Worm (Caenorhabditis elegans) whole organism, young adult: ENCODE data around the gene cnc-10.

Source experiments
- B0035.1 ChIP-seq: sonication (generic microtip); optimal IDR thresholded peaks from 2 replicates; lab custom pipeline; 2016; ENCODE audit warnings: missing genetic modification characterization, mild to moderate bottlenecking, missing compliant biosample characterization, missing genotype, missing genetic modification reagents
- C06A6.2 ChIP-seq: fragments of 200-800 bp; sonication (Bioruptor generic); conservative IDR thresholded peaks from 2 replicates; pipeline ENCODE4 v1.3.6; 2022; ENCODE audit warnings: missing genetic modification characterization, missing compliant biosample characterization
- D2030.7 ChIP-seq: fragments of 200-800 bp; sonication (Bioruptor generic); IDR thresholded peaks from 2 replicates; pipeline ENCODE4 v1.3.6; 2022; ENCODE audit warnings: missing genetic modification reagents, missing genetic modification characterization, missing compliant biosample characterization
- F23B12.7 ChIP-seq: sonication (generic microtip); optimal IDR thresholded peaks from 2 replicates; lab custom pipeline; 2017; ENCODE audit warnings: missing genetic modification characterization, mild to moderate bottlenecking, missing compliant biosample characterization, antibody characterized with exemption, moderate library complexity; ENCODE audit not compliant: insufficient read depth
- F33H1.4 ChIP-seq: fragments of 200-800 bp; sonication (Bioruptor generic); IDR thresholded peaks from 2 replicates; pipeline ENCODE4 v1.3.6; 2022; ENCODE audit warnings: missing genetic modification reagents, missing genetic modification characterization, missing compliant biosample characterization
- K11D2.4 ChIP-seq: fragments of 200-800 bp; sonication (Bioruptor generic); IDR thresholded peaks from 2 replicates; pipeline ENCODE4 v1.3.6; 2022; ENCODE audit warnings: missing genetic modification reagents, missing genetic modification characterization, missing compliant biosample characterization
- K12H6.12 ChIP-seq: fragments of 200-800 bp; sonication (Bioruptor generic); optimal IDR thresholded peaks from 2 replicates; lab custom pipeline; 2018; ENCODE audit warnings: mild to moderate bottlenecking, missing genetic modification characterization, missing compliant biosample characterization
- Y95B8A.8 ChIP-seq: fragments of 200-800 bp; sonication (Bioruptor generic); IDR thresholded peaks from 2 replicates; pipeline ENCODE4 v1.3.6; 2022; ENCODE audit warnings: missing genetic modification reagents, missing genetic modification characterization, missing compliant biosample characterization
- ZK185.1 ChIP-seq: sonication (generic microtip); optimal IDR thresholded peaks from 2 replicates; lab custom pipeline; 2016; ENCODE audit warnings: mild to moderate bottlenecking, missing genetic modification characterization, missing compliant biosample characterization; ENCODE audit not compliant: poor library complexity, severe bottlenecking
- atf-7 ChIP-seq: sonication (generic microtip); optimal IDR thresholded peaks from 2 replicates; lab custom pipeline; 2017; ENCODE audit warnings: mild to moderate bottlenecking, missing genetic modification characterization, missing compliant biosample characterization
- athp-1 ChIP-seq: sonication (generic microtip); optimal IDR thresholded peaks from 2 replicates; lab custom pipeline; 2017; ENCODE audit warnings: mild to moderate bottlenecking, missing genetic modification characterization, missing compliant biosample characterization
- attf-3 ChIP-seq: fragments of 200-800 bp; sonication (Bioruptor generic); conservative IDR thresholded peaks from 2 replicates; pipeline ENCODE4 v1.3.6; 2022; ENCODE audit warnings: missing genetic modification reagents, missing genetic modification characterization, missing compliant biosample characterization
- ccch-3 ChIP-seq: fragments of 200-800 bp; sonication (Bioruptor generic); optimal IDR thresholded peaks from 2 replicates; lab custom pipeline; 2018; ENCODE audit warnings: mild to moderate bottlenecking, missing genetic modification characterization, missing compliant biosample characterization
- cebp-1 ChIP-seq, 2 experiments: fragments of 200-800 bp in 1 of 2; sonication (Bioruptor generic) in 1 of 2; sonication (generic microtip) in 1 of 2; IDR thresholded peaks in 1 of 2; optimal IDR thresholded peaks in 1 of 2; 2 replicates each; pipeline versions ENCODE4 v1.3.6 to Lab custom; 2017 to 2022; ENCODE audit warnings: missing compliant biosample characterization in 2 of 2, missing genetic modification characterization in 2 of 2, mild to moderate bottlenecking in 1 of 2, missing genetic modification reagents in 1 of 2, moderate library complexity in 1 of 2
- ceh-27 ChIP-seq: fragments of 200-800 bp; sonication (Bioruptor generic); optimal IDR thresholded peaks from 2 replicates; lab custom pipeline; 2018; ENCODE audit warnings: mild to moderate bottlenecking, missing genetic modification characterization, moderate library complexity, missing compliant biosample characterization
- ceh-91 ChIP-seq: fragments of 200-800 bp; sonication (Bioruptor generic); IDR thresholded peaks from 2 replicates; pipeline ENCODE4 v1.3.6; 2022; ENCODE audit warnings: missing genetic modification reagents, missing genetic modification characterization, missing compliant biosample characterization
- die-1 ChIP-seq: sonication (generic microtip); optimal IDR thresholded peaks from 2 replicates; lab custom pipeline; 2016; ENCODE audit warnings: missing genotype, mild to moderate bottlenecking, missing genetic modification characterization, missing compliant biosample characterization
- dox-1 ChIP-seq: fragments of 200-800 bp; sonication (Bioruptor generic); IDR thresholded peaks from 2 replicates; pipeline ENCODE4 v1.3.6; 2022; ENCODE audit warnings: missing genetic modification reagents, missing genetic modification characterization, missing compliant biosample characterization
- egl-44 ChIP-seq: fragments of 200-800 bp; sonication (Bioruptor generic); IDR thresholded peaks from 2 replicates; pipeline ENCODE4 v1.3.6; 2022; ENCODE audit warnings: missing genetic modification reagents, missing genetic modification characterization, missing compliant biosample characterization
- ekl-4 ChIP-seq: fragments of 200-800 bp; sonication (Bioruptor generic); IDR thresholded peaks from 2 replicates; pipeline ENCODE4 v1.3.6; 2022; ENCODE audit warnings: missing genetic modification reagents, missing genetic modification characterization, missing compliant biosample characterization
- gei-17 ChIP-seq: fragments of 200-800 bp; sonication (Bioruptor generic); optimal IDR thresholded peaks from 2 replicates; lab custom pipeline; 2018; ENCODE audit warnings: mild to moderate bottlenecking, missing genetic modification characterization, missing compliant biosample characterization
- hlh-26 ChIP-seq: fragments of 200-800 bp; sonication (Bioruptor generic); conservative IDR thresholded peaks from 2 replicates; pipeline ENCODE4 v1.3.6; 2022; ENCODE audit warnings: missing genetic modification reagents, missing genetic modification characterization, missing compliant biosample characterization
- hmg-1.2 ChIP-seq: fragments of 200-800 bp; sonication (Bioruptor generic); IDR thresholded peaks from 2 replicates; pipeline ENCODE4 v1.3.6; 2022; ENCODE audit warnings: missing genetic modification reagents, missing genetic modification characterization, missing compliant biosample characterization
- hmg-20 ChIP-seq: fragments of 200-800 bp; sonication (Bioruptor generic); IDR thresholded peaks from 2 replicates; pipeline ENCODE4 v1.3.6; 2022; ENCODE audit warnings: missing genetic modification reagents, missing genetic modification characterization, missing compliant biosample characterization
- hrde-1 ChIP-seq: sonication (generic microtip); optimal IDR thresholded peaks from 2 replicates; lab custom pipeline; 2016; ENCODE audit warnings: missing genetic modification characterization, mild to moderate bottlenecking, missing compliant biosample characterization, moderate library complexity, missing genotype, missing genetic modification reagents, borderline replicate concordance
- let-526 ChIP-seq: fragments of 200-800 bp; sonication (Bioruptor generic); IDR thresholded peaks from 2 replicates; pipeline ENCODE4 v1.3.6; 2022; ENCODE audit warnings: missing genetic modification reagents, missing genetic modification characterization, missing compliant biosample characterization
- let-607 ChIP-seq, 2 experiments: fragments of 200-800 bp in 1 of 2; sonication (Bioruptor generic) in 1 of 2; sonication (generic microtip) in 1 of 2; optimal IDR thresholded peaks; 2 replicates each; lab custom pipeline; 2016 to 2018; ENCODE audit warnings: mild to moderate bottlenecking in 2 of 2, missing compliant biosample characterization in 2 of 2, missing genetic modification characterization in 2 of 2, moderate library complexity in 2 of 2, missing genotype in 1 of 2
- lin-26 ChIP-seq: fragments of 200-800 bp; sonication (Bioruptor generic); IDR thresholded peaks from 2 replicates; pipeline ENCODE4 v1.3.6; 2022; ENCODE audit warnings: missing genetic modification reagents, missing genetic modification characterization, missing compliant biosample characterization
- lin-54 ChIP-seq: fragments of 200-800 bp; sonication (Bioruptor generic); optimal IDR thresholded peaks from 2 replicates; lab custom pipeline; 2018; ENCODE audit warnings: mild to moderate bottlenecking, missing genetic modification characterization, missing compliant biosample characterization
- lir-1 ChIP-seq: fragments of 200-800 bp; sonication (Bioruptor generic); conservative IDR thresholded peaks from 2 replicates; pipeline ENCODE4 v1.3.6; 2022; ENCODE audit warnings: missing genetic modification reagents, missing genetic modification characterization, missing compliant biosample characterization
- lsl-1 ChIP-seq: fragments of 200-800 bp; sonication (Bioruptor generic); optimal IDR thresholded peaks from 2 replicates; lab custom pipeline; 2018; ENCODE audit warnings: mild to moderate bottlenecking, missing genetic modification characterization, moderate library complexity, missing compliant biosample characterization
- madf-10 ChIP-seq: sonication (generic microtip); optimal IDR thresholded peaks from 2 replicates; lab custom pipeline; 2016; ENCODE audit warnings: mild to moderate bottlenecking, missing genetic modification characterization, missing compliant biosample characterization
- mcd-1 ChIP-seq: fragments of 200-800 bp; sonication (Bioruptor generic); IDR thresholded peaks from 2 replicates; pipeline ENCODE4 v1.3.6; 2022; ENCODE audit warnings: missing genetic modification reagents, missing genetic modification characterization, missing compliant biosample characterization
- nfya-2 ChIP-seq: fragments of 200-800 bp; sonication (Bioruptor generic); IDR thresholded peaks from 2 replicates; pipeline ENCODE4 v1.3.6; 2022; ENCODE audit warnings: missing genetic modification reagents, missing genetic modification characterization, missing compliant biosample characterization
- nhr-179 ChIP-seq: sonication (generic microtip); optimal IDR thresholded peaks from 2 replicates; lab custom pipeline; 2016; ENCODE audit warnings: mild to moderate bottlenecking, missing genetic modification characterization, missing compliant biosample characterization
- nhr-80 ChIP-seq: sonication (generic microtip); optimal IDR thresholded peaks from 2 replicates; lab custom pipeline; 2016; ENCODE audit warnings: missing genetic modification characterization, missing compliant biosample characterization
- pbrm-1 ChIP-seq: fragments of 200-800 bp; sonication (Bioruptor generic); IDR thresholded peaks from 2 replicates; pipeline ENCODE4 v1.3.6; 2022; ENCODE audit warnings: missing genetic modification reagents, missing genetic modification characterization, missing compliant biosample characterization
- rcor-1 ChIP-seq: fragments of 200-800 bp; sonication (Bioruptor generic); IDR thresholded peaks from 2 replicates; pipeline ENCODE4 v1.3.6; 2022; ENCODE audit warnings: missing genetic modification reagents, missing genetic modification characterization, missing compliant biosample characterization
- snpc-3.4 ChIP-seq: sonication (generic microtip); optimal IDR thresholded peaks from 2 replicates; lab custom pipeline; 2017; ENCODE audit warnings: missing genetic modification characterization, mild to moderate bottlenecking, missing compliant biosample characterization, antibody characterized with exemption, moderate library complexity, missing genotype, missing genetic modification reagents
- snpc-4 ChIP-seq, 5 experiments: fragments of 150-350 bp in 1 of 5; sonication (generic microtip) in 4 of 5; optimal IDR thresholded peaks; 2 replicates each; lab custom pipeline; 2014 to 2018; ENCODE audit warnings: missing genetic modification characterization in 5 of 5, missing biosample characterization in 3 of 5, antibody characterized with exemption in 2 of 5, mild to moderate bottlenecking in 2 of 5, missing compliant biosample characterization in 2 of 5, missing genotype in 2 of 5, moderate library complexity in 2 of 5, missing genetic modification reagents in 1 of 5
- somi-1 ChIP-seq: fragments of 200-800 bp; sonication (Bioruptor generic); optimal IDR thresholded peaks from 2 replicates; lab custom pipeline; 2018; ENCODE audit warnings: mild to moderate bottlenecking, missing genetic modification characterization, missing compliant biosample characterization
- tbp1 ChIP-seq: fragments of 200-800 bp; sonication (Bioruptor generic); optimal IDR thresholded peaks from 2 replicates; lab custom pipeline; 2018; ENCODE audit warnings: mild to moderate bottlenecking, missing genetic modification characterization, missing compliant biosample characterization
- tlf-1 ChIP-seq: fragments of 200-800 bp; sonication (Bioruptor generic); optimal IDR thresholded peaks from 2 replicates; lab custom pipeline; 2018; ENCODE audit warnings: mild to moderate bottlenecking, missing genetic modification characterization, missing compliant biosample characterization
- unc-130 ChIP-seq: sonication (generic microtip); optimal IDR thresholded peaks from 2 replicates; lab custom pipeline; 2016; ENCODE audit warnings: missing genetic modification reagents, missing genetic modification characterization, missing compliant biosample characterization
- unc-62 ChIP-seq: fragments of 150-350 bp; optimal IDR thresholded peaks from 2 replicates; lab custom pipeline; 2014; ENCODE audit warnings: missing biosample characterization, missing genetic modification reagents, missing genetic modification characterization

The cnc-10 gene

DNA sequence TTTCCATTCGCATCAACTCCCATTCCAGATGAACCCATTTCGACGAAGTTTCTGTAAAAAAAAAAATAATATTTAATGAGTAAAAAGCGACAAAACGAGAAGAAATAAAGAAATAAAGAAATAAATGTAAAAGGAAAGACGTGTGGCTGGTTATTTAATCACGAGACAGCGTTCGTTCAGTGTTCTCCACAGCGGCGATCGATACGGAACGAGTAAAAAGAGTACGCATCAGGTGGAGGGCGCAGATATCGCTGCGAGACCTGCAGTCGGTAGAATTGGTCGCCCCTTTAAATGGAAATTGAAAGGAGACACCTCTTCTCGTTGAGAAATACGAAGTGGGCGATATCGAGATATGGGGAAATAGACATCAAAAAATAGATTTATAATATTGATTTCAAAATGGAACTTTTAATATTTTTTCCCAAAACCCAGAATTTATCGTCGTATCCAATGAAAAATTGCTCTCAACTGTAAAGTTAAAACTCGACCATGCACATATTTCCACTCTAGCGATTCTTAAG lies 45.7 kb downstream of the cnc-10 start, which contains the start of gene pqn-70:
Gene pqn-70 (minus strand): TSS at position 51 of the 521 bp plus-strand sequence.
- peak; percentile 82 for TF ChIP-seq ceh-27 (GFP tag; lab: Kevin White, UChicago)
- no peak for TF ChIP-seq unc-62 (GFP tag; lab: Kevin White, UChicago)
- TF ChIP-seq tbp1 (GFP tag; lab: Kevin White, UChicago): peak; percentile 62
- TF ChIP-seq C06A6.2 (GFP tag; lab: Robert Waterston, UW): 0 out of 2 replicates have a peak, but pooled peaks have one; percentile 22
- 0 out of 2 replicates have a peak, but pooled peaks have one; percentile 7 for TF ChIP-seq Y95B8A.8
- peak; percentile 52; the same call in 1 of the 2 replicates for TF ChIP-seq attf-3 (GFP tag; lab: Robert Waterston, UW)
- TF ChIP-seq cebp-1 (GFP tag; IDR thresholded peaks at IDR 0.05; lab: Robert Waterston, UW): peak; percentile 8; the same call in 1 of the 2 replicates
- no peak for TF ChIP-seq cebp-1 (tag; optimal IDR thresholded peaks at IDR 0.05; lab: Kevin White, UChicago)
- TF ChIP-seq lir-1 (GFP tag; lab: Robert Waterston, UW): peak; percentile 45; the same call in 1 of the 2 replicates
- peak; percentile 8 to 71 for TF ChIP-seq let-607 (tag; optimal IDR thresholded peaks at IDR 0.05; lab: Kevin White, UChicago)
- TF ChIP-seq unc-130: peak; percentile 28
- TF ChIP-seq lsl-1 (GFP tag; lab: Kevin White, UChicago): peak; percentile 28
- no peak for TF ChIP-seq hmg-20
- TF ChIP-seq rcor-1 (GFP tag; lab: Robert Waterston, UW): peak; percentile 14; the same call in 1 of the 2 replicates
- TF ChIP-seq hrde-1 (tag; lab: Kevin White, UChicago): no peak
- peak; percentile 33 for TF ChIP-seq B0035.1 (tag; lab: Kevin White, UChicago)
- TF ChIP-seq dox-1 (GFP tag; lab: Robert Waterston, UW): peak; percentile 67
- TF ChIP-seq lin-26: peak; percentile 71; the same call in 1 of the 2 replicates
- TF ChIP-seq D2030.7: peak; percentile 33; the same call in 1 of the 2 replicates
- TF ChIP-seq gei-17 (GFP tag; lab: Kevin White, UChicago): peak; percentile 33
- peak; percentile 94 for TF ChIP-seq hmg-1.2
- TF ChIP-seq somi-1: peak; percentile 68
- peak; percentile 76 for TF ChIP-seq madf-10 (tag; lab: Kevin White, UChicago)
- peak; percentile 19 for TF ChIP-seq atf-7 (tag; lab: Kevin White, UChicago)
- TF ChIP-seq nhr-80 (tag; lab: Kevin White, UChicago): peak; percentile 55
- no peak for TF ChIP-seq hlh-26
- TF ChIP-seq K11D2.4 (GFP tag; lab: Robert Waterston, UW): 0 out of 2 replicates have a peak, but pooled peaks have one; percentile 42
- peak; percentile 13 for TF ChIP-seq snpc-4 (GFP tag; optimal IDR thresholded peaks at IDR 0.05; lab: Kevin White, UChicago)
- peak in 3 of 4 experiments; percentile 32 to 69 (median 65) for TF ChIP-seq snpc-4 (tag; optimal IDR thresholded peaks at IDR 0.05; lab: Kevin White, UChicago)
- TF ChIP-seq tlf-1: peak; percentile 46
- TF ChIP-seq ZK185.1 (tag; lab: Kevin White, UChicago): peak; percentile 65
- no peak for TF ChIP-seq ceh-91 (GFP tag; lab: Robert Waterston, UW)
- peak; percentile 57 for TF ChIP-seq lin-54 (GFP tag; lab: Kevin White, UChicago)
- TF ChIP-seq F23B12.7 (tag; lab: Kevin White, UChicago): peak; percentile 53
- peak; percentile 70 for TF ChIP-seq K12H6.12 (tag; lab: Kevin White, UChicago)
- TF ChIP-seq die-1 (tag; lab: Kevin White, UChicago): peak; percentile 15
- TF ChIP-seq nfya-2 (GFP tag; lab: Robert Waterston, UW): no peak
- peak; percentile 79 for TF ChIP-seq ekl-4 (GFP tag; lab: Robert Waterston, UW)
- peak; percentile 74 for TF ChIP-seq mcd-1
- peak; percentile 89 for TF ChIP-seq F33H1.4 (GFP tag; lab: Robert Waterston, UW)
- peak; percentile 32 for TF ChIP-seq snpc-3.4 (tag; lab: Kevin White, UChicago)
- TF ChIP-seq pbrm-1 (GFP tag; lab: Robert Waterston, UW): peak; percentile 68; the same call in 1 of the 2 replicates
- TF ChIP-seq nhr-179 (tag; lab: Kevin White, UChicago): no peak
- peak; percentile 33 for TF ChIP-seq athp-1
- 0 out of 2 replicates have a peak, but pooled peaks have one; percentile 53 for TF ChIP-seq let-526 (GFP tag; lab: Robert Waterston, UW)
- TF ChIP-seq ccch-3 (GFP tag; lab: Kevin White, UChicago): no peak
- no peak for TF ChIP-seq egl-44 (GFP tag; lab: Robert Waterston, UW)
